Worm (Caenorhabditis elegans): ENCODE data around the gene Y43C5A.7.

Gene Y43C5A.7

ce11 chrIV:10284194-10284910, 7.3 kb downstream of the Y43C5A.7 start, which contains the start of gene rad-51 (continued):
- TF ChIP-seq tag-97 (GFP tag; IDR thresholded peaks at IDR 0.05) (no peak), set-16 (GFP tag; IDR thresholded peaks at IDR 0.05) (peak; percentile 17; the same call in 1 of the 2 replicates), gei-8 (GFP tag; optimal IDR thresholded peaks at IDR 0.05) (no peak), F26F4.8 (GFP tag; conservative IDR thresholded peaks at IDR 0.05) (no peak), snpc-1.2 (GFP tag; IDR thresholded peaks at IDR 0.05) (no peak), nhr-48 (tag; optimal IDR thresholded peaks at IDR 0.05) (no peak), attf-4 (tag; optimal IDR thresholded peaks at IDR 0.05) (no peak), skn-1 (tag; optimal IDR thresholded peaks at IDR 0.05) (no peak), lin-1 (GFP tag; IDR thresholded peaks at IDR 0.05) (no peak), ctbp-1 (GFP tag; IDR thresholded peaks at IDR 0.05) (0 out of 2 replicates have a peak, but pooled peaks have one; percentile 34), lir-3 (tag; optimal IDR thresholded peaks at IDR 0.05) (no peak), daf-12 (tag; optimal IDR thresholded peaks at IDR 0.05) (no peak), R02D3.7 (tag; optimal IDR thresholded peaks at IDR 0.05) (no peak), ceh-28 (tag; optimal IDR thresholded peaks at IDR 0.05) (no peak), vab-7 (GFP tag; IDR thresholded peaks at IDR 0.05) (no peak), nhr-25 (tag; optimal IDR thresholded peaks at IDR 0.05; ENCODE audit: borderline replicate concordance, insufficient read depth) (peak; percentile 5), unc-130 (GFP tag; optimal IDR thresholded peaks at IDR 0.05) (no peak), nhr-111 (GFP tag; optimal IDR thresholded peaks at IDR 0.05) (no peak), lin-38 (GFP tag; IDR thresholded peaks at IDR 0.05) (peak; percentile 77), dpl-1 (GFP tag; optimal IDR thresholded peaks at IDR 0.05) (peak; percentile 83), dmd-6 (GFP tag; IDR thresholded peaks at IDR 0.05) (peak; percentile 42; the same call in 1 of the 2 replicates), fkh-10 (GFP tag; optimal IDR thresholded peaks at IDR 0.05) (no peak), D1046.2 (GFP tag; IDR thresholded peaks at IDR 0.05) (no peak), ceh-82 (tag; optimal IDR thresholded peaks at IDR 0.05) (no peak), F49E8.2 (tag; optimal IDR thresholded peaks at IDR 0.05; ENCODE audit: borderline replicate concordance) (no peak), T26A8.4 (GFP tag; IDR thresholded peaks at IDR 0.05) (peak; percentile 51), lin-13 (GFP tag; optimal IDR thresholded peaks at IDR 0.05) (no peak), arid-1 (GFP tag; conservative IDR thresholded peaks at IDR 0.05) (0 out of 2 replicates have a peak, but pooled peaks have one; percentile 14), pha-4 (GFP tag; IDR thresholded peaks at IDR 0.05) (no peak), pha-4 (tag; optimal IDR thresholded peaks at IDR 0.05) (no peak), nhr-76 (tag; optimal IDR thresholded peaks at IDR 0.05) (no peak), php-3 (GFP tag; IDR thresholded peaks at IDR 0.05) (no peak), nhr-41 (GFP tag; IDR thresholded peaks at IDR 0.05) (no peak), ceh-32 (tag; optimal IDR thresholded peaks at IDR 0.05; ENCODE audit: poor library complexity) (no peak), mep-1 (tag; optimal IDR thresholded peaks at IDR 0.05) (peak; percentile 84), snpc-4 (tag; optimal IDR thresholded peaks at IDR 0.05) (no peak), lin-39 (tag; optimal IDR thresholded peaks at IDR 0.05) (no peak), mdt-29 (GFP tag; IDR thresholded peaks at IDR 0.05) (no peak), madf-9 (GFP tag; conservative IDR thresholded peaks at IDR 0.05) (no peak), ztf-7 (tag; optimal IDR thresholded peaks at IDR 0.05) (peak; percentile 37), mxl-3 (GFP tag; optimal IDR thresholded peaks at IDR 0.05) (peak; percentile 87), lim-7 (GFP tag; IDR thresholded peaks at IDR 0.05) (0 out of 2 replicates have a peak, but pooled peaks have one; percentile 53), ZK337.2 (GFP tag; IDR thresholded peaks at IDR 0.05) (no peak), daf-16 (GFP tag; optimal IDR thresholded peaks at IDR 0.05) (no peak), daf-16 (tag; optimal IDR thresholded peaks at IDR 0.05) (no peak), lin-15B (tag; optimal IDR thresholded peaks at IDR 0.05) (no peak), Y105C5A.15 (GFP tag; IDR thresholded peaks at IDR 0.05) (no peak), nhr-237 (tag; optimal IDR thresholded peaks at IDR 0.05) (no peak), ceh-20 (GFP tag; IDR thresholded peaks at IDR 0.05) (peak; percentile 32; the same call in 1 of the 2 replicates), ceh-44 (GFP tag; IDR thresholded peaks at IDR 0.05) (no peak), rbr-2 (tag; optimal IDR thresholded peaks at IDR 0.05) (peak; percentile 67)

All from whole organism, L4 larva.